Worm (Caenorhabditis elegans): ENCODE measurements around the gene glc-4.

The glc-4 gene

ce11 chrII:7183493-7184272 lies 8.9 kb upstream of the glc-4 start, which contains the start of gene pdl-1 (continued):
- TF ChIP-seq ceh-31 (tag; optimal IDR thresholded peaks at IDR 0.05) (peak; percentile 86), tbx-7 (tag; optimal IDR thresholded peaks at IDR 0.05) (peak; percentile 72), pat-9 (tag; optimal IDR thresholded peaks at IDR 0.05) (peak; percentile 93), odd-2 (tag; optimal IDR thresholded peaks at IDR 0.05) (peak; percentile 81), ztf-16 (tag; optimal IDR thresholded peaks at IDR 0.05) (peak; percentile 95), Y22D7AL.16 (tag; optimal IDR thresholded peaks at IDR 0.05) (peak; percentile 87), npax-4 (tag; optimal IDR thresholded peaks at IDR 0.05) (peak; percentile 74), hlh-15 (tag; optimal IDR thresholded peaks at IDR 0.05) (peak; percentile 89), C08G9.2 (tag; optimal IDR thresholded peaks at IDR 0.05) (peak; percentile 88), K02D7.2 (tag; optimal IDR thresholded peaks at IDR 0.05) (peak; percentile 90), ceh-22 (tag; optimal IDR thresholded peaks at IDR 0.05) (no peak), ahr-1 (tag; optimal IDR thresholded peaks at IDR 0.05) (peak; percentile 76), sdc-2 (tag; optimal IDR thresholded peaks at IDR 0.05) (peak; percentile 87), elt-2 (tag; optimal IDR thresholded peaks at IDR 0.05) (peak; percentile 94), lim-6 (tag; optimal IDR thresholded peaks at IDR 0.05) (peak; percentile 61), ceh-19 (GFP tag; optimal IDR thresholded peaks at IDR 0.05) (peak; percentile 96), rnt-1 (tag; optimal IDR thresholded peaks at IDR 0.05) (peak; percentile 89), unc-3 (GFP tag; conservative IDR thresholded peaks at IDR 0.05) (peak; percentile 91), unc-3 (tag; optimal IDR thresholded peaks at IDR 0.05) (peak; percentile 93), ceh-45 (GFP tag; IDR thresholded peaks at IDR 0.05) (peak; percentile 93), dve-1 (tag; optimal IDR thresholded peaks at IDR 0.05) (peak; percentile 89), ets-4 (tag; optimal IDR thresholded peaks at IDR 0.05) (no peak), ceh-48 (tag; optimal IDR thresholded peaks at IDR 0.05) (peak; percentile 85), eyg-1 (tag; optimal IDR thresholded peaks at IDR 0.05) (peak; percentile 90), nhr-11 (tag; optimal IDR thresholded peaks at IDR 0.05) (no peak), nhr-232 (tag; optimal IDR thresholded peaks at IDR 0.05) (peak; percentile 92), hlh-8 (tag; optimal IDR thresholded peaks at IDR 0.05) (peak; percentile 86), unc-42 (tag; optimal IDR thresholded peaks at IDR 0.05) (peak; percentile 74), ceh-30 (tag; optimal IDR thresholded peaks at IDR 0.05) (peak; percentile 31), sox-4 (tag; optimal IDR thresholded peaks at IDR 0.05) (peak; percentile 94), fkh-10 (GFP tag; optimal IDR thresholded peaks at IDR 0.05) (no peak), tbx-2 (tag; optimal IDR thresholded peaks at IDR 0.05) (peak; percentile 96), F13H6.1 (tag; optimal IDR thresholded peaks at IDR 0.05) (peak; percentile 79), sox-2 (GFP tag; IDR thresholded peaks at IDR 0.05) (peak; percentile 87), hlh-13 (GFP tag; optimal IDR thresholded peaks at IDR 0.05) (peak; percentile 94), ceh-6 (GFP tag; optimal IDR thresholded peaks at IDR 0.05) (peak; percentile 92), lin-11 (tag; optimal IDR thresholded peaks at IDR 0.05) (peak; percentile 89), ama-1 (optimal IDR thresholded peaks at IDR 0.05) (no peak), madf-2 (tag; optimal IDR thresholded peaks at IDR 0.05) (peak; percentile 92), fkh-6 (tag; optimal IDR thresholded peaks at IDR 0.05) (peak; percentile 91), ceh-9 (tag; optimal IDR thresholded peaks at IDR 0.05) (peak; percentile 85), unc-55 (GFP tag; optimal IDR thresholded peaks at IDR 0.05) (no peak), unc-86 (tag; optimal IDR thresholded peaks at IDR 0.05) (peak; percentile 91), hlh-6 (tag; optimal IDR thresholded peaks at IDR 0.05) (peak; percentile 97), ceh-14 (tag; optimal IDR thresholded peaks at IDR 0.05) (peak; percentile 89), ceh-2 (tag; optimal IDR thresholded peaks at IDR 0.05) (peak; percentile 90)
